Worm (Caenorhabditis elegans): ENCODE measurements around the gene F53C3.7.

Gene F53C3.7

ce11 chrII:3897758-3898494 is 3.1 kb downstream of the F53C3.7 start, which contains the start of gene F53C3.6:
Gene F53C3.6, plus strand, starts transcription at chrII:3898142.
- no peak for TF ChIP-seq him-1 (tag; optimal IDR thresholded peaks at IDR 0.05)
- TF ChIP-seq dao-5 (tag; optimal IDR thresholded peaks at IDR 0.05): no peak
- TF ChIP-seq W03F9.2 (tag; optimal IDR thresholded peaks at IDR 0.05): no peak

- no peak for TF ChIP-seq dao-5 (tag; optimal IDR thresholded peaks at IDR 0.05)
- TF ChIP-seq W03F9.2 (tag; optimal IDR thresholded peaks at IDR 0.05): no peak
- TF ChIP-seq him-1 (tag; optimal IDR thresholded peaks at IDR 0.05): no peak
Measured at ce11 chrII:3901108-3901507, 6.3 kb downstream of the F53C3.7 start, which contains the start of gene F53C3.4. Gene F53C3.4, plus strand, starts transcription at chrII:3901408.

DNA sequence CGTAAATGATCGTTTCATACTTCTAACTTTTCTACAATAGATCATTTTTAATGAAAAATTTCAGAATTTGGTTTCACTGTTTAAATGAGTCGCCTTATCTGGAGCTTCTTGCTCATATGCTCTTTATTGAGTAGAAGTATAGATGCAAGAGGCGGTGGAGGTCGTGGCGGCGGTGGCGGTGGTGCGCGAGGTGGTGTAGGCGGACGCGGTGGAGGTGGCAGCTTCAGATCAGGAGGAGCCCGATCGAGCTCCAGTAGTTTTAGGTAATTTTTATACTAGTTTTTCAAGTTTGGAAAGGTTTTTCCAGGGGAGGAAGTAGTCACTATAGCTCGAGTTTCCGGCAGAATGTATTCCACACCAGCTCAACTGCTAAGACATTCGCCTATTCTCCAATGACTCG is 7.9 kb downstream of the F53C3.7 start, which contains the start of gene F53C3.3:
Gene F53C3.3 (plus strand): TSS at position 59 of the 400 bp plus-strand sequence.
- TF ChIP-seq him-1 (tag; optimal IDR thresholded peaks at IDR 0.05) (no peak), dao-5 (tag; optimal IDR thresholded peaks at IDR 0.05) (no peak), W03F9.2 (tag; optimal IDR thresholded peaks at IDR 0.05) (no peak)

ce11 chrII:3906615-3907190 is 11.8 kb downstream of the F53C3.7 start, which contains the start of the genes F53C3.11 and fbxb-103:
Gene F53C3.11, minus strand, starts transcription at chrII:3906715.
Gene fbxb-103, plus strand, starts transcription at chrII:3907140.
- TF ChIP-seq dao-5 (tag; optimal IDR thresholded peaks at IDR 0.05) (no peak), W03F9.2 (tag; optimal IDR thresholded peaks at IDR 0.05) (no peak), him-1 (tag; optimal IDR thresholded peaks at IDR 0.05) (no peak)

DNA sequence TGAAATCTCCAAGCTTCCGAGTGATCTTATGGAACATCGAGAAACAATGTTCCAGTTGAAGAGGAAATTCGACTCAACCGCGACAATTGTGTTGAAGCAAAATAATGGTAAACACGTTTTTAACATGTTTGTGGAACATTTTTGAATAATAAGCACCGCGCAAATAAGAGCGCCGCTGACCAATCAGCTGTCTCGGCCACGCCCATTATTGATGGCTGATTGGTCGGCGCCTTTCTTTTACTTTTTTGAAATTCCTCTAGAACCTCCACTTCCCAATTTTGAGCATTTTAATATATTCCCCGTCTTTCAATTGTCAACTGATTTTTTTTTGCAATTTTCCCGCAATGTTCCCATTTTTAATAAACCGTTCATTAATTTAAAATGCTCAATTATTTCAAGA is 13.3 kb downstream of the F53C3.7 start:
- TF ChIP-seq W03F9.2 (tag; optimal IDR thresholded peaks at IDR 0.05) (no peak), him-1 (tag; optimal IDR thresholded peaks at IDR 0.05) (no peak), dao-5 (tag; optimal IDR thresholded peaks at IDR 0.05) (no peak)

DNA sequence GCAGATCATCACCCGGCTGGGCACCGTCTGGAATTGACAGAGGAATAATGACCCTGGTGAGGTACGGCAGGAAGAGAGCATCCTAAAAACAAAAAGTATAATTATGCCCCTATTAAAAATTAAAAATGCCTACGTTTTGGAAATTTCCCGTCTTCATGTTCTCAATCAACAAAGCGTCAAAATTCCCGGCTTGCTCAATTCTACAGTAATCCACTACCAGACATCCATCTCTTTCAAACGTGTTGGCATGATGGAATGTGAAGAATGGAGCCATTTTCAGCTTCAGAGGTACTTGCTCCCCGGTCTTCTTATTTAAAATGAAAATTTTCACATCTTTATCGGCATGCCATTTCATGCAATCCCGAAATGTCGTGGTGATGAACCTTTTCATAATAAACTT is 14.4 kb downstream of the F53C3.7 start:
- TF ChIP-seq him-1 (tag; optimal IDR thresholded peaks at IDR 0.05): no peak
- no peak for TF ChIP-seq W03F9.2 (tag; optimal IDR thresholded peaks at IDR 0.05)
- no peak for TF ChIP-seq dao-5 (tag; optimal IDR thresholded peaks at IDR 0.05)

DNA sequence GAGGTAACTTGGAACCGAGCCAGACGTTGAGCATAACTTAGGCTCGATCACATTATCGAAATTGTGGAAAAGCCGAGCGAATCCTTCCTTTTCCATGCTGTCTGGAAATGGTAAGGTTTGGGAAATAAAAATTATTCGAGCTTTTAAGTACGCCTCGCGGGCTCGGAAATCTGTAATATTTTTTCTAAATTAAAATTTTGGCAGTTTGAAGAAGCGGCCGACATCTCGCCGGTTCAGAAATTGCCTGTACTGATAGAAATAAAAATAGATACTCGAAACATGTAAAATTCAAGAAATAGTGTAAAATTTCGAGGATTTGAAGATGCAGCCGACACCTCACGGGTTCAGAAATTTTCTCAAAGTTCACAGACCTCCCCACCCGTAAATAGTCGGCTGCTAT is 15.9 kb downstream of the F53C3.7 start, which contains the start of gene bcmo-2:
Gene bcmo-2 (minus strand): TSS at position 101 of the 400 bp plus-strand sequence.
- TF ChIP-seq him-1 (tag; optimal IDR thresholded peaks at IDR 0.05): no peak
- TF ChIP-seq dao-5 (tag; optimal IDR thresholded peaks at IDR 0.05): no peak
- TF ChIP-seq W03F9.2 (tag; optimal IDR thresholded peaks at IDR 0.05): no peak

ce11 chrII:3911284-3911683 is 16.4 kb downstream of the F53C3.7 start:
- TF ChIP-seq dao-5 (tag; optimal IDR thresholded peaks at IDR 0.05) (no peak), him-1 (tag; optimal IDR thresholded peaks at IDR 0.05) (no peak), W03F9.2 (tag; optimal IDR thresholded peaks at IDR 0.05) (no peak)

DNA sequence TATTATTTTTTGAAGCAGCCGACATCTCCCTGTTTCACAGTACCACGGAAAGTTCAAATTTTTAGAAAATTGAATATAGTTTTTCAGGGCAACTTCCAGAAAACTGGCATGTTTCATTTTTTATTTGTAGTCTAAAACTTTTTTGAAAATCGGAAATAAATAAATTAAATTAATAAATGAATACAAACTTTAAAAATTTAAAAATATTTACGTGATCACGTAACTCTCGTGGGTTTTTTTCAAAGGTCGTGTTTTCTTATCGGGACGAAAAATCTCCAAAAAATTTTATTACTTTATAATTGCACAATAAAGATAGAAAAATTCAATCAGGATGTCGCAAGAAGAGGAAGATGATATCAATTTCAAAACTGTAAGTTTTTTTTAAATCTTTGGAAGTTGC is 16.9 kb downstream of the F53C3.7 start, which contains the start of gene F53C3.1:
Gene F53C3.1 (plus strand): TSS at position 301 of the 400 bp plus-strand sequence.
- no peak for TF ChIP-seq him-1 (tag; optimal IDR thresholded peaks at IDR 0.05)
- no peak for TF ChIP-seq dao-5 (tag; optimal IDR thresholded peaks at IDR 0.05)
- no peak for TF ChIP-seq W03F9.2 (tag; optimal IDR thresholded peaks at IDR 0.05)

DNA sequence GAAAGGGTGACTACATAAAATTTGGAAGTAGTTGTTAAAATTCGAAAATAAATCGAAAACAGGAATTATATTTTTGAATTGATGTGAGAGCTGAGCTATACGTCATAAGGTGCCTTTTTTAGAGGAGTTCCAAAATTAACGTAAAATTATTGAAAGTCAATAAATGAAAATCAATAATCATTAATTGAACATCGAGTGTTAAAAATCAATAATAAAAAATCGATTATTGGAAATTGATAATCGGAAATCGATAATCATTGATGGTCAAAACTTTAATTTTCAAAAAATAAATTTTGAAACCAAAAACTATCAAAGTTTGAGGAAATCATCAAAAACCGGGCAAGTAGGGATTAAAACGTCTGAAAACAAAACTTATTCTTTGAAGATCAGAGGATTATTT is 18.8 kb downstream of the F53C3.7 start:
- no peak for TF ChIP-seq dao-5 (tag; optimal IDR thresholded peaks at IDR 0.05)
- TF ChIP-seq him-1 (tag; optimal IDR thresholded peaks at IDR 0.05): no peak
- TF ChIP-seq W03F9.2 (tag; optimal IDR thresholded peaks at IDR 0.05): no peak

ce11 chrII:3917985-3918633 is 23.3 kb downstream of the F53C3.7 start:
- no peak for TF ChIP-seq W03F9.2 (tag; optimal IDR thresholded peaks at IDR 0.05)
- no peak for TF ChIP-seq him-1 (tag; optimal IDR thresholded peaks at IDR 0.05)
- TF ChIP-seq dao-5 (tag; optimal IDR thresholded peaks at IDR 0.05): no peak

DNA sequence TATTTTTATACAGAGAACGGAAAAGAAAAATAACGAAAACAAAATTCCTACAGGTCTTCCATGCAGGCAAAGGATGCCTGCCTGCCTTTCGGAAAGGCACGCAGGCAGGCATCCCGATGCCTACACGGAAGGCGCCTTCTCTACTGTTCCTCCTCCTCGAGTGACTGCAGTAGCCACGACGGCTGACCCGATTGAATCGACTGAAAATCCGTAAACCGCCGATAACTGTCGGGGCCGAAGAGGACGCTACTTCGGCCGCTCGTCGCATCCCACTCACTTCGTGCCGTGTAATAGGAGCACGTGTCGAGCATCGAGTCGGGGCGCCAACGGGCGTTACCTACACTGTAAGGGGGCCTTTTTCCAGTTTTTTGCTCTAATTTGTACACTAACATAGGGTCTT is 25.8 kb downstream of the F53C3.7 start:
- no peak for TF ChIP-seq W03F9.2 (tag; optimal IDR thresholded peaks at IDR 0.05)
- TF ChIP-seq dao-5 (tag; optimal IDR thresholded peaks at IDR 0.05): no peak
- no peak for TF ChIP-seq him-1 (tag; optimal IDR thresholded peaks at IDR 0.05)

- TF ChIP-seq dao-5 (tag; optimal IDR thresholded peaks at IDR 0.05) (no peak), him-1 (tag; optimal IDR thresholded peaks at IDR 0.05) (no peak)
Measured at ce11 chrII:3922696-3923095, 27.8 kb downstream of the F53C3.7 start.

DNA sequence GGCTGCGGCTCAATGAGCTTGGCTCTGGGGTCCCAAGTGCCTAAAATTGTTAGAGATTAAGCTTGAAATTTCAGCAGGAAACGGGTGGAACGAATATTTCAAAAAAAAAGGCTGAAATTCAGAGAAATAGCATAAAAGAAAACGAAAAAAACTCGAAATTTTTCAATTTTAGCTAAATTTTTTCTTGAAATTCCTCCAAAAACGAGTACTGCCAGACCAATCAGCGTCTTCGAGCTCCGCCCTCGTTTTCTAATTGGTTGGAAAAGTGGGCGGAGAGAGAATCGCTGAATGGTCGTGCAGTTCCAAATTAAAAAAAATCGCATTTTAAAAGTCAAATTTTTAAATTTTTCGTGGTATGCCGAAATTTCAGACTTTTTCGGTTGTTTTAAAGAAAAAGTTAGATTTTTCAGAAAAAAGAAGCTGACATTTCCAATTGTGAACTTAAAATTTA is 33.1 kb downstream of the F53C3.7 start, which contains the start of gene plpp-1.1:
Gene plpp-1.1 (minus strand): TSS at position 51 of the 451 bp plus-strand sequence.
- TF ChIP-seq W03F9.2 (tag; optimal IDR thresholded peaks at IDR 0.05) (no peak), him-1 (tag; optimal IDR thresholded peaks at IDR 0.05) (no peak), dao-5 (tag; optimal IDR thresholded peaks at IDR 0.05) (no peak)

Measured in whole organism, L4/young adult.